Fruit fly (Drosophila melanogaster): ENCODE measurements around the gene CG9593.
A peak's percentile ranks its signal among the peaks of the same experiment; 100 is the strongest.

The CG9593 gene

dm6 chr3R:15833332-15833731 is 31.3 kb downstream of the CG9593 start, which contains the start of gene CG43318 (continued):
- TF ChIP-seq CG8281 (tag; optimal IDR thresholded peaks at IDR 0.05) (no peak), CG7839 (tag; optimal IDR thresholded peaks at IDR 0.05) (no peak), CG3838 (GFP tag; optimal IDR thresholded peaks at IDR 0.05) (no peak), kah (GFP tag; optimal IDR thresholded peaks at IDR 0.05) (no peak), cwo (GFP tag; optimal IDR thresholded peaks at IDR 0.05) (no peak)

- TF ChIP-seq CG4282 (GFP tag; optimal IDR thresholded peaks at IDR 0.05) (no peak), sug (tag; optimal IDR thresholded peaks at IDR 0.05) (peak; percentile 91), row (GFP tag; IDR thresholded peaks at IDR 0.05) (peak; percentile 17; the same call in 1 of the 3 replicates), CG2712 (tag; optimal IDR thresholded peaks at IDR 0.05) (peak; percentile 6), Myb (GFP tag; optimal IDR thresholded peaks at IDR 0.05) (peak; percentile 29), CG3995 (GFP tag; optimal IDR thresholded peaks at IDR 0.05) (peak; percentile 48), CG2120 (GFP tag; optimal IDR thresholded peaks at IDR 0.05) (peak; percentile 4), Med (GFP tag) (peak; percentile 15), CG6791 (GFP tag; IDR thresholded peaks at IDR 0.05; ENCODE audit: partially characterized antibody) (peak; percentile 14; the same call in 1 of the 3 replicates), MESR4 (GFP tag; optimal IDR thresholded peaks at IDR 0.05) (peak; percentile 48), Atf-2 (GFP tag; optimal IDR thresholded peaks at IDR 0.05) (no peak), prd (optimal IDR thresholded peaks at IDR 0.05) (no peak), prd (GFP tag; IDR thresholded peaks at IDR 0.05) (0 out of 3 replicates have a peak, but pooled peaks have one; percentile 22), pzg (GFP tag; optimal IDR thresholded peaks at IDR 0.05) (peak; percentile 25), Sry-δ (GFP tag; optimal IDR thresholded peaks at IDR 0.05) (peak; percentile 48), CG30020 (tag; optimal IDR thresholded peaks at IDR 0.05) (peak; percentile 11), CG13287 (GFP tag; IDR thresholded peaks at IDR 0.05; ENCODE audit: partially characterized antibody) (peak; percentile 42), CG10462 (GFP tag; optimal IDR thresholded peaks at IDR 0.05) (no peak), chinmo (GFP tag; IDR thresholded peaks at IDR 0.05; ENCODE audit: partially characterized antibody) (0 out of 4 replicates have a peak, but pooled peaks have one; percentile 34), trem (tag; optimal IDR thresholded peaks at IDR 0.05) (peak; percentile 40), lab (GFP tag; optimal IDR thresholded peaks at IDR 0.05) (no peak), YL-1 (GFP tag; optimal IDR thresholded peaks at IDR 0.05) (peak; percentile 26), CG7839 (tag; optimal IDR thresholded peaks at IDR 0.05) (no peak), gfzf (GFP tag; optimal IDR thresholded peaks at IDR 0.05) (peak; percentile 41), Dref (GFP tag; IDR thresholded peaks at IDR 0.05) (peak; percentile 63), nmo (GFP tag; optimal IDR thresholded peaks at IDR 0.05) (no peak), CG15514 (GFP tag; optimal IDR thresholded peaks at IDR 0.05) (peak; percentile 9), Dll (GFP tag; IDR thresholded peaks at IDR 0.05; ENCODE audit: partially characterized antibody) (peak; percentile 50; the same call in 2 of the 4 replicates), CG15269 (tag; optimal IDR thresholded peaks at IDR 0.05) (no peak), CG9797 (GFP tag; optimal IDR thresholded peaks at IDR 0.05) (peak; percentile 37), sens (GFP tag) (peak; percentile 38), kay (GFP tag; optimal IDR thresholded peaks at IDR 0.05) (peak; percentile 51), CG10267 (tag; optimal IDR thresholded peaks at IDR 0.05) (peak; percentile 33), CG2116 (GFP tag; optimal IDR thresholded peaks at IDR 0.05) (peak; percentile 77), Dp (GFP tag; optimal IDR thresholded peaks at IDR 0.05) (peak; percentile 65), CG14710 (tag; optimal IDR thresholded peaks at IDR 0.05) (peak; percentile 22), CG13894 (tag; optimal IDR thresholded peaks at IDR 0.05) (no peak), nau (GFP tag; optimal IDR thresholded peaks at IDR 0.05) (no peak), Hr39 (optimal IDR thresholded peaks at IDR 0.05) (no peak), E2f2 (GFP tag; IDR thresholded peaks at IDR 0.05) (peak; percentile 76), Bgb (GFP tag; IDR thresholded peaks at IDR 0.05; ENCODE audit: partially characterized antibody) (no peak), BEAF-32 (GFP tag; optimal IDR thresholded peaks at IDR 0.05) (peak; percentile 46), CG4617 (GFP tag; optimal IDR thresholded peaks at IDR 0.05; ENCODE audit: borderline replicate concordance) (peak; percentile 56)
Observed at dm6 chr3R:15834375-15835031, 32.4 kb downstream of the CG9593 start, which contains the start of the genes CG43317 and Arpc3A. TSS of gene CG43317 (minus strand) at chr3R:15834425. TSS of gene Arpc3A (plus strand) at chr3R:15834648.
